Worm (Caenorhabditis elegans): ENCODE data around the gene arrd-4.

Gene arrd-4

ce11 chrII:9787395-9788152, 50.5 kb downstream of the arrd-4 start, which contains the start of gene cyp-13A2:
TSS of gene cyp-13A2 (minus strand) at chrII:9787629.
- no peak for TF ChIP-seq sptf-1 (tag; optimal IDR thresholded peaks at IDR 0.05)
- no peak for TF ChIP-seq pax-3 (tag; optimal IDR thresholded peaks at IDR 0.05)
- no peak for TF ChIP-seq unc-86 (tag; optimal IDR thresholded peaks at IDR 0.05)
- TF ChIP-seq nhr-19 (GFP tag; conservative IDR thresholded peaks at IDR 0.05): peak; percentile 50
- TF ChIP-seq lin-35 (GFP tag; optimal IDR thresholded peaks at IDR 0.05): peak; percentile 10 to 29
- peak; percentile 33 for TF ChIP-seq nhr-47 (tag; optimal IDR thresholded peaks at IDR 0.05)
- peak; percentile 65 for TF ChIP-seq lin-39 (tag; optimal IDR thresholded peaks at IDR 0.05)
- peak; percentile 57 for TF ChIP-seq nhr-77 (tag; optimal IDR thresholded peaks at IDR 0.05)
- no peak for TF ChIP-seq zag-1 (tag; optimal IDR thresholded peaks at IDR 0.05)
- TF ChIP-seq nhr-20 (tag; optimal IDR thresholded peaks at IDR 0.05): peak; percentile 88
- no peak for TF ChIP-seq nhr-84 (tag; optimal IDR thresholded peaks at IDR 0.05)
- peak; percentile 94 for TF ChIP-seq lin-14 (GFP tag; optimal IDR thresholded peaks at IDR 0.05)
- TF ChIP-seq nhr-71 (tag; optimal IDR thresholded peaks at IDR 0.05): peak; percentile 82
- TF ChIP-seq elt-3 (tag; optimal IDR thresholded peaks at IDR 0.05): peak in 2 of 6 experiments; percentile 32 to 72
- peak; percentile 75 for TF ChIP-seq rnt-1 (tag; optimal IDR thresholded peaks at IDR 0.05)
- TF ChIP-seq efl-1 (optimal IDR thresholded peaks at IDR 0.05): peak; percentile 32 to 52
- TF ChIP-seq efl-1 (GFP tag; optimal IDR thresholded peaks at IDR 0.05 in 1 of 2): peak in 1 of 2 experiments; percentile 90
- peak; percentile 98 for TF ChIP-seq snpc-4 (tag; optimal IDR thresholded peaks at IDR 0.05)
- no peak for TF ChIP-seq lir-3 (tag; optimal IDR thresholded peaks at IDR 0.05; ENCODE audit: poor library complexity)
- TF ChIP-seq irx-1 (tag; optimal IDR thresholded peaks at IDR 0.05): peak; percentile 23
- TF ChIP-seq ets-5 (GFP tag; IDR thresholded peaks at IDR 0.05): no peak
- peak; percentile 47 to 62 for TF ChIP-seq lsy-2 (tag; optimal IDR thresholded peaks at IDR 0.05)
- TF ChIP-seq elt-2 (tag; optimal IDR thresholded peaks at IDR 0.05): peak; percentile 72
- TF ChIP-seq nhr-90 (tag; optimal IDR thresholded peaks at IDR 0.05; ENCODE audit: poor library complexity): peak; percentile 66
- no peak for TF ChIP-seq unc-98 (GFP tag; IDR thresholded peaks at IDR 0.05)
- TF ChIP-seq fkh-4 (tag; optimal IDR thresholded peaks at IDR 0.05; ENCODE audit: borderline replicate concordance): no peak
- peak in 1 of 2 experiments; percentile 48 for TF ChIP-seq mdl-1 (tag; optimal IDR thresholded peaks at IDR 0.05)
- TF ChIP-seq C16A3.4 (tag; optimal IDR thresholded peaks at IDR 0.05): peak; percentile 8
- TF ChIP-seq nhr-11 (tag; optimal IDR thresholded peaks at IDR 0.05): peak; percentile 33
- TF ChIP-seq mep-1 (tag; optimal IDR thresholded peaks at IDR 0.05): peak; percentile 45
- TF ChIP-seq tlp-1 (tag; optimal IDR thresholded peaks at IDR 0.05): peak; percentile 61
- peak; percentile 65 for TF ChIP-seq snu-23 (GFP tag; optimal IDR thresholded peaks at IDR 0.05)
- peak; percentile 36 for TF ChIP-seq fos-1 (tag; optimal IDR thresholded peaks at IDR 0.05)
- TF ChIP-seq grh-1 (GFP tag; IDR thresholded peaks at IDR 0.05): 0 out of 2 replicates have a peak, but pooled peaks have one; percentile 45
- TF ChIP-seq dpl-1 (GFP tag; optimal IDR thresholded peaks at IDR 0.05): peak in 2 of 3 experiments; percentile 16 to 32
- peak; percentile 99 for TF ChIP-seq nhr-85 (tag)
- TF ChIP-seq blmp-1 (tag; optimal IDR thresholded peaks at IDR 0.05): peak; percentile 76
- no peak for TF ChIP-seq zip-4 (GFP tag; optimal IDR thresholded peaks at IDR 0.05)
- peak; percentile 27 to 59 for TF ChIP-seq egl-27 (tag; optimal IDR thresholded peaks at IDR 0.05)

Measured in whole organism, L1 larva.